Worm (Caenorhabditis elegans): ENCODE measurements around the gene C08G5.6.

ce11 chrII:797445-797844, 27.1 kb downstream of the C08G5.6 start:
- TF ChIP-seq pha-4 (tag; optimal IDR thresholded peaks at IDR 0.05), result no peak
- no peak for TF ChIP-seq elt-3 (tag; optimal IDR thresholded peaks at IDR 0.05)
- TF ChIP-seq elt-1 (tag; optimal IDR thresholded peaks at IDR 0.05; ENCODE audit: borderline replicate concordance, insufficient read depth), result no peak
- no peak for TF ChIP-seq zip-8 (tag; optimal IDR thresholded peaks at IDR 0.05)
- no peak for TF ChIP-seq unc-120 (tag; optimal IDR thresholded peaks at IDR 0.05; ENCODE audit: poor library complexity, severe bottlenecking)
- no peak for TF ChIP-seq nhr-28 (tag; optimal IDR thresholded peaks at IDR 0.05)

Measured in whole organism, mixed stage, embryonic.